Fruit fly (Drosophila melanogaster): Measurements from ENCODE around the gene Oga.

Oga gene

DNA sequence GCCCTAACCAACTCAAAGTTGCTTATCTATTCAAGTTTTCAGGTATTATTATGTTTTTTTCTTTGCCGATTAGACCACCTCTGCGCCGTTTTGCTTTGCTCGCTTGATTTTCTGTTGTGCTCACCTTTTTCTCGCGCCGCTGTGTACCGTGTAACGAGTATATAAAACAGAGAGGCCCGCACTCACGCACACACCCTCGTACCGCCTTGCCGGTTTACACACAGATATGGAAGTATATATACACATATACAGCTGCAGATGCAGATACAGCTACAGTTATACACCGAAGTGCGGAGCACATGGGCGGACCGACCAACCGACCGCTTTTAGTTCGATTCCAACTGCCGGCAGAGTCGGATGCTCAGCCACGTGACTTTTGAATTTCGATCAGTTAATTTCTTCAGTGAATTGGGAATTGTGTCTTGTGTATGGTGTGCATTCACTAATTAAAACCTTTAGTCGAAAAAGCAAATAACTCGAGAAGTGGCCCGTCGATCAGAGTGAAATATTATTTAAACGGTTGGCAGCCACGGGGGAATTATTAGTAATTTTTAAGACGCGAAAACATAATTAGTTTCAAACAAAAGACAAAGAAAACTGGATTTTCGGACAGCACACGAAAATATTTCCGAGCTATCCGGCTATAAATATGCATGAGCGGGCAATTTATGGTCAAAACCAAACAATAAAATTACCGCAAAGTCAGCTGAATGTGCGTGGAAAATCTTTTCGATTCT, 30.2 kb upstream of the Oga start:
- TF ChIP-seq gcm2 (GFP tag; optimal IDR thresholded peaks at IDR 0.05) (peak; percentile 10), exex (tag; optimal IDR thresholded peaks at IDR 0.05) (peak; percentile 25), nau (GFP tag; optimal IDR thresholded peaks at IDR 0.05) (peak; percentile 42), CG6854 (GFP tag; optimal IDR thresholded peaks at IDR 0.05) (peak; percentile 5), Max (GFP tag; optimal IDR thresholded peaks at IDR 0.05) (peak; percentile 66), HHEX (GFP tag; optimal IDR thresholded peaks at IDR 0.05) (peak; percentile 28), vvl (GFP tag; IDR thresholded peaks at IDR 0.05) (peak; percentile 75), BEAF-32 (GFP tag; optimal IDR thresholded peaks at IDR 0.05) (peak; percentile 1), CG17912 (GFP tag; optimal IDR thresholded peaks at IDR 0.05) (peak; percentile 16), Drgx (GFP tag; IDR thresholded peaks at IDR 0.05) (peak; percentile 32; the same call in 1 of the 2 replicates), YL-1 (GFP tag; optimal IDR thresholded peaks at IDR 0.05) (peak; percentile 15), gfzf (GFP tag; optimal IDR thresholded peaks at IDR 0.05) (no peak), slbo (GFP tag; IDR thresholded peaks at IDR 0.05) (0 out of 2 replicates have a peak, but pooled peaks have one; percentile 3), CHES-1-like (GFP tag; optimal IDR thresholded peaks at IDR 0.05) (peak; percentile 29), CG13287 (GFP tag; IDR thresholded peaks at IDR 0.05; ENCODE audit: partially characterized antibody) (peak; percentile 70), Atf6 (GFP tag; IDR thresholded peaks at IDR 0.05) (peak; percentile 45; the same call in 1 of the 2 replicates), Dp (GFP tag; optimal IDR thresholded peaks at IDR 0.05) (peak; percentile 4), bsh (GFP tag; optimal IDR thresholded peaks at IDR 0.05) (peak in 1 of 2 experiments; percentile 18), CG7745 (tag; optimal IDR thresholded peaks at IDR 0.05) (peak; percentile 13), CG8281 (tag; optimal IDR thresholded peaks at IDR 0.05) (no peak), ro (GFP tag; IDR thresholded peaks at IDR 0.05) (no peak), Vsx1 (GFP tag; optimal IDR thresholded peaks at IDR 0.05) (peak; percentile 73), grau (tag; optimal IDR thresholded peaks at IDR 0.05) (peak; percentile 37), Tbp (GFP tag; optimal IDR thresholded peaks at IDR 0.05) (no peak), pan (optimal IDR thresholded peaks at IDR 0.05) (no peak), pan (GFP tag; optimal IDR thresholded peaks at IDR 0.05 in 1 of 2, IDR thresholded peaks at IDR 0.05 in 1 of 2) (peak in 1 of 2 experiments; percentile 44), zf30C (GFP tag; optimal IDR thresholded peaks at IDR 0.05) (peak; percentile 27), CG11456 (GFP tag; IDR thresholded peaks at IDR 0.05) (0 out of 3 replicates have a peak, but pooled peaks have one; percentile 59), CG13624 (GFP tag; optimal IDR thresholded peaks at IDR 0.05) (peak; percentile 45), TFAM (GFP tag; optimal IDR thresholded peaks at IDR 0.05) (no peak), ara (GFP tag; IDR thresholded peaks at IDR 0.05) (peak; percentile 46; the same call in 1 of the 2 replicates), ash1 (GFP tag; optimal IDR thresholded peaks at IDR 0.05) (peak; percentile 47), CG14860 (GFP tag; IDR thresholded peaks at IDR 0.05; ENCODE audit: partially characterized antibody) (no peak), mld (GFP tag; IDR thresholded peaks at IDR 0.05; ENCODE audit: partially characterized antibody) (no peak), ken (GFP tag; IDR thresholded peaks at IDR 0.05) (no peak), tx (GFP tag; optimal IDR thresholded peaks at IDR 0.05) (no peak), hkb (optimal IDR thresholded peaks at IDR 0.05) (no peak), hkb (GFP tag; IDR thresholded peaks at IDR 0.05) (peak; percentile 61), grn (GFP tag; optimal IDR thresholded peaks at IDR 0.05) (peak; percentile 22), CG6791 (GFP tag; IDR thresholded peaks at IDR 0.05; ENCODE audit: partially characterized antibody) (peak; percentile 63; the same call in 1 of the 3 replicates), lola (GFP tag; optimal IDR thresholded peaks at IDR 0.05) (no peak), Xrp1 (GFP tag; IDR thresholded peaks at IDR 0.05) (0 out of 2 replicates have a peak, but pooled peaks have one; percentile 20), ERR (GFP tag; optimal IDR thresholded peaks at IDR 0.05) (peak; percentile 41), CG13296 (GFP tag; optimal IDR thresholded peaks at IDR 0.05) (peak; percentile 59), CG1529 (GFP tag; optimal IDR thresholded peaks at IDR 0.05) (peak; percentile 33), nerfin-2 (GFP tag; IDR thresholded peaks at IDR 0.05; ENCODE audit: partially characterized antibody) (peak; percentile 18; the same call in 1 of the 2 replicates), ab (GFP tag; optimal IDR thresholded peaks at IDR 0.05) (peak; percentile 29), cwo (GFP tag; optimal IDR thresholded peaks at IDR 0.05) (peak; percentile 91)
